Worm (Caenorhabditis elegans) whole organism, early embryonic: ENCODE data around the gene ZK593.2.

Experiments
- B0310.2 ChIP-seq: sonication (generic microtip); optimal IDR thresholded peaks from 2 replicates; lab custom pipeline; 2016; ENCODE audit warnings: mild to moderate bottlenecking, missing genetic modification characterization, missing compliant biosample characterization
- F13C5.2 ChIP-seq: sonication (generic microtip); optimal IDR thresholded peaks from 2 replicates; lab custom pipeline; 2017; ENCODE audit warnings: mild to moderate bottlenecking, missing genetic modification characterization, inconsistent platforms, missing compliant biosample characterization
- aly-1 ChIP-seq: sonication (generic microtip); optimal IDR thresholded peaks from 2 replicates; lab custom pipeline; 2016; ENCODE audit warnings: missing genetic modification characterization, missing compliant biosample characterization
- ama-1 ChIP-seq: fragments of 150-350 bp; optimal IDR thresholded peaks from 2 replicates; lab custom pipeline; 2014
- ceh-13 ChIP-seq: fragments of 200-800 bp; sonication (Bioruptor generic); optimal IDR thresholded peaks from 2 replicates; lab custom pipeline; 2018; ENCODE audit warnings: mild to moderate bottlenecking, missing genetic modification characterization, missing compliant biosample characterization
- ceh-36 ChIP-seq: sonication (generic microtip); optimal IDR thresholded peaks from 2 replicates; lab custom pipeline; 2016; ENCODE audit warnings: missing genetic modification characterization, inconsistent platforms, missing compliant biosample characterization
- ets-7 ChIP-seq: sonication (generic microtip); optimal IDR thresholded peaks from 2 replicates; lab custom pipeline; 2016; ENCODE audit warnings: missing genotype, missing genetic modification characterization, missing compliant biosample characterization
- flt-1 ChIP-seq: fragments of 200-800 bp; sonication (Bioruptor generic); IDR thresholded peaks from 2 replicates; pipeline ENCODE4 v1.3.6; 2022; ENCODE audit warnings: missing genetic modification characterization, missing compliant biosample characterization
- hmbx-1 ChIP-seq: sonication (generic microtip); optimal IDR thresholded peaks from 2 replicates; lab custom pipeline; 2016; ENCODE audit warnings: mild to moderate bottlenecking, missing genetic modification characterization, missing compliant biosample characterization
- hmg-4 ChIP-seq: fragments of 200-800 bp; sonication (Bioruptor generic); optimal IDR thresholded peaks from 2 replicates; lab custom pipeline; 2018; ENCODE audit warnings: mild to moderate bottlenecking, missing genetic modification characterization, missing compliant biosample characterization
- hnd-1 ChIP-seq: sonication (generic microtip); optimal IDR thresholded peaks from 2 replicates; lab custom pipeline; 2016; ENCODE audit warnings: missing genetic modification characterization, missing compliant biosample characterization
- pes-1 ChIP-seq: fragments of 200-800 bp; sonication (Bioruptor generic); IDR thresholded peaks from 2 replicates; pipeline ENCODE4 v1.3.6; 2022; ENCODE audit warnings: missing genetic modification reagents, missing genetic modification characterization, missing compliant biosample characterization
- scrt-1 ChIP-seq: fragments of 200-800 bp; sonication (Bioruptor generic); IDR thresholded peaks from 2 replicates; pipeline ENCODE4 v1.3.6; 2022; ENCODE audit warnings: missing genetic modification characterization, missing compliant biosample characterization
- sea-1 ChIP-seq: fragments of 200-800 bp; sonication (Bioruptor generic); conservative IDR thresholded peaks from 2 replicates; pipeline ENCODE4 v1.3.6; 2022; ENCODE audit warnings: missing genetic modification characterization, missing compliant biosample characterization
- tbx-11 ChIP-seq: fragments of 200-800 bp; sonication (Bioruptor generic); IDR thresholded peaks from 2 replicates; pipeline ENCODE4 v1.3.6; 2022; ENCODE audit warnings: missing genetic modification characterization, missing compliant biosample characterization
- tbx-37 ChIP-seq: fragments of 200-800 bp; sonication (Bioruptor generic); conservative IDR thresholded peaks from 2 replicates; pipeline ENCODE4 v1.3.6; 2022; ENCODE audit warnings: missing genetic modification reagents, missing genetic modification characterization, missing compliant biosample characterization
- tra-4 ChIP-seq: sonication (generic microtip); optimal IDR thresholded peaks from 2 replicates; lab custom pipeline; 2017; ENCODE audit warnings: missing genetic modification characterization, missing compliant biosample characterization

The ZK593.2 gene

ce11 chrIV:10933777-10934546 is 20.8 kb downstream of the ZK593.2 start:
- TF ChIP-seq tra-4 (tag; lab: Kevin White, UChicago), result no peak
- TF ChIP-seq hmg-4, result no peak
- no peak for TF ChIP-seq ceh-13 (GFP tag; lab: Kevin White, UChicago)
- no peak for TF ChIP-seq tbx-11 (GFP tag; lab: Robert Waterston, UW)
- no peak for TF ChIP-seq pes-1 (GFP tag; lab: Robert Waterston, UW)
- TF ChIP-seq tbx-37 (GFP tag; lab: Robert Waterston, UW), result no peak
- TF ChIP-seq hmbx-1 (tag; lab: Kevin White, UChicago), result no peak

- TF ChIP-seq pes-1 (GFP tag; lab: Robert Waterston, UW) (no peak), aly-1 (tag; lab: Kevin White, UChicago) (no peak), flt-1 (GFP tag; lab: Robert Waterston, UW) (no peak), B0310.2 (tag; lab: Kevin White, UChicago) (no peak), ets-7 (tag; lab: Kevin White, UChicago) (no peak), hnd-1 (tag; lab: Kevin White, UChicago) (no peak), sea-1 (GFP tag; lab: Robert Waterston, UW) (no peak), tbx-11 (GFP tag; lab: Robert Waterston, UW) (no peak)
These were observed 21.6 kb downstream of the ZK593.2 start for ce11 chrIV:10934786-10935185.

DNA sequence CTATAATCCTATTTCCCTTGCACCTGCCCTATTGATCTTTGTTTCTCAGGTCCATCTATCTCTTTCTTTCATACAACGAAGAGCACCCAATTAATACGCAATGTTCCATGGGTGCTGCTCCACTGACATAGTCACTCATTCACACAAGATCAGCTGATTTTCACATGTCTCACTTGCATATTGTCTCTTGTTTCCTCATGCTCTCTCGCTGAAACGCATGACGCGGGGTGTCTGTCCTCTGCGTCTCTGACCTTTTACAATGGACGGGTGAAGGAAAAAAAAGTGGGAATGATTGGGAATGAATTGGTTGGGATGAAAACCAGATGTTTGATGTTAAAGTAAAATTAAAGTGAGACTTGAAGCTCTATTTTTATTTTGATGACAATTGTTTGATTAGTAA is 22.2 kb downstream of the ZK593.2 start:
- TF ChIP-seq ets-7 (tag; lab: Kevin White, UChicago), result peak; percentile 11
- TF ChIP-seq pes-1 (GFP tag; lab: Robert Waterston, UW), result no peak

ce11 chrIV:10935853-10936491 is 22.8 kb downstream of the ZK593.2 start, which contains the start of gene lgg-2:
Gene lgg-2 (minus strand): TSS chrIV:10935903.
- TF ChIP-seq hmg-4, result peak; percentile 45
- no peak for TF ChIP-seq ceh-13 (GFP tag; lab: Kevin White, UChicago)

ce11 chrIV:10936906-10937540 is 23.8 kb downstream of the ZK593.2 start, which contains the start of gene fic-1:
Gene fic-1 (plus strand): TSS chrIV:10937454.
- TF ChIP-seq hnd-1 (tag; lab: Kevin White, UChicago), result no peak
- TF ChIP-seq hmbx-1 (tag; lab: Kevin White, UChicago), result no peak
- TF ChIP-seq ceh-13 (GFP tag; lab: Kevin White, UChicago), result no peak
- no peak for TF ChIP-seq F13C5.2 (tag; lab: Kevin White, UChicago)
- no peak for TF ChIP-seq B0310.2 (tag; lab: Kevin White, UChicago)
- no peak for TF ChIP-seq tbx-11 (GFP tag; lab: Robert Waterston, UW)
- no peak for TF ChIP-seq scrt-1 (GFP tag; lab: Robert Waterston, UW)
- TF ChIP-seq ceh-36 (tag; lab: Kevin White, UChicago), result no peak
- TF ChIP-seq tbx-37 (GFP tag; lab: Robert Waterston, UW), result no peak
- TF ChIP-seq ets-7 (tag; lab: Kevin White, UChicago), result no peak
- no peak for TF ChIP-seq pes-1 (GFP tag; lab: Robert Waterston, UW)
- TF ChIP-seq sea-1 (GFP tag; lab: Robert Waterston, UW), result no peak
- TF ChIP-seq ama-1 (lab: Kevin White, UChicago), result no peak
- no peak for TF ChIP-seq hmg-4
- TF ChIP-seq aly-1 (tag; lab: Kevin White, UChicago), result no peak
- no peak for TF ChIP-seq tra-4 (tag; lab: Kevin White, UChicago)
- no peak for TF ChIP-seq flt-1 (GFP tag; lab: Robert Waterston, UW)

DNA sequence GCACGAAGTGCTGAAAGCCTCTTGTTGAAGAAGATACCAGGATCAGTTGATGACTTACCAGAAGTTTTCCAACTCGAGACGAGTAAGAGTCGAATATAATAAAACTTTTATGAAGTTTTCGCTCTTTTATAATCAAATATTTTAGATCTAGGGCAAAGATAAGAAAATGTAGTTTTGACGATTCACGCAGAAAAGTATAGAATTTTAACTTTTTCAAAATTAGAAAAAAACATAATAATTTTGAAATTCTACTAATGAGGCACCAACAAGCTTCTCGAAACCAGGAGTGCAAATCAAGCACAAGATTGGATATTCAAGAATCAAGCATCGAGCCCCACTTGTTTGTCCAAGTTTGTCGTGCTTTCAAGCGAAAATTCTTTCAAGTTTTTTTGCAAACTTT is 35.6 kb downstream of the ZK593.2 start, which contains the start of gene Y69E1A.1:
Y69E1A.1 (minus strand) TSS at position 101 of the 400 bp plus-strand sequence.
- TF ChIP-seq F13C5.2 (tag; lab: Kevin White, UChicago) (no peak), hmbx-1 (tag; lab: Kevin White, UChicago) (no peak), sea-1 (GFP tag; lab: Robert Waterston, UW) (no peak), ama-1 (lab: Kevin White, UChicago) (no peak), aly-1 (tag; lab: Kevin White, UChicago) (no peak), B0310.2 (tag; lab: Kevin White, UChicago) (no peak), ceh-36 (tag; lab: Kevin White, UChicago) (no peak), ets-7 (tag; lab: Kevin White, UChicago) (no peak), hnd-1 (tag; lab: Kevin White, UChicago) (no peak), tra-4 (tag; lab: Kevin White, UChicago) (no peak), scrt-1 (GFP tag; lab: Robert Waterston, UW) (no peak), tbx-11 (GFP tag; lab: Robert Waterston, UW) (no peak), tbx-37 (GFP tag; lab: Robert Waterston, UW) (no peak), ceh-13 (GFP tag; lab: Kevin White, UChicago) (no peak)

DNA sequence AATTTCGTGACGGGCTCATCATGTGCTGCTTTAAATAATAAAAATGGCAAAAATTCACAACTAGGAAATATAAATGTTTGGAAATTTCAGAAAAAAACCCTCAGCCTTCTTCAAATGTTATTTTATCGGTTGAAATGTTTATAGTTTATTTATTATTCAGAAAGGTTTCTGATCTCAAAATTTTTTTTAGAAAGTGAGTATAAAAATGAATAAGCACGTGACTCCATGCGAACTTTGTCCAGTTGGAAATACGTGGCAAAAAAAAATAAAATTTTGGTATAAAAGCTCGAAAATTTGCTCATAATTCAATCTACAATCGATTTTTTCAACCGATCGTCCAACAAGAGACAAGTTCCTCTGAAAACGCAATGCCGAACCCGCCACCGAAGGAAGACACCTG is 36.3 kb downstream of the ZK593.2 start, which contains the start of gene nsph-3.1:
nsph-3.1 (plus strand) TSS at position 301 of the 400 bp plus-strand sequence.
- TF ChIP-seq flt-1 (GFP tag; lab: Robert Waterston, UW), result no peak
- TF ChIP-seq hmbx-1 (tag; lab: Kevin White, UChicago), result no peak
- TF ChIP-seq ceh-36 (tag; lab: Kevin White, UChicago), result no peak
- TF ChIP-seq ceh-13 (GFP tag; lab: Kevin White, UChicago), result no peak
- TF ChIP-seq hnd-1 (tag; lab: Kevin White, UChicago), result no peak
- no peak for TF ChIP-seq B0310.2 (tag; lab: Kevin White, UChicago)
- TF ChIP-seq sea-1 (GFP tag; lab: Robert Waterston, UW), result no peak
- TF ChIP-seq tbx-11 (GFP tag; lab: Robert Waterston, UW), result no peak
- no peak for TF ChIP-seq ets-7 (tag; lab: Kevin White, UChicago)
- TF ChIP-seq pes-1 (GFP tag; lab: Robert Waterston, UW), result no peak
- TF ChIP-seq tra-4 (tag; lab: Kevin White, UChicago), result no peak
